Worm (Caenorhabditis elegans) whole organism, L4/young adult: ENCODE data around the gene Y17G7B.18.

ENCODE experiments used
- W03F9.2 ChIP-seq: fragments of 150-350 bp; optimal IDR thresholded peaks from 2 replicates; lab custom pipeline; 2014; ENCODE audit warnings: missing biosample characterization, missing genetic modification characterization
- dao-5 ChIP-seq: sonication (generic microtip); optimal IDR thresholded peaks from 2 replicates; lab custom pipeline; 2016; ENCODE audit warnings: missing genotype, missing genetic modification characterization, moderate library complexity, missing compliant biosample characterization
- him-1 ChIP-seq: sonication (generic microtip); optimal IDR thresholded peaks from 2 replicates; lab custom pipeline; 2016; ENCODE audit warnings: missing genotype, missing genetic modification reagents, missing genetic modification characterization, missing compliant biosample characterization

DNA sequence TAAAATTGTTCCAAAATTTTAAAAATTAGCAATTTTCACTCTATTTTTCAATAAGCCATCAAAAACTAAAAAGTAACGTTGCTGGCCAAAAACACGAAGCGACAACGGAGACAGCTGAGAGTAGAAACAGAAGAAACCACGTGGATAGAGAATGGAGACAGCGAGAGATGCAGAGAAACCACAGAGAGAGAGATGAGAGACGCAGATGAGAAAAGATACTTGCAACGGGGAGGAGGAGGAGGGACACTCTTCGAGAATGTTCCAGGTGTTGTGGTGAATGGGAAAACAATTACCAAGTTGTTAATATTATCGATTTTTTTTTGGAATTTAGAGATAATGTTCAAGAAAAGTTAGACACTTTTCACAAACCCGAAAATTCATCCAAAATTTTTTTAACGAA lies 5.3 kb downstream of the Y17G7B.18 start:
- TF ChIP-seq W03F9.2 (tag; lab: Kevin White, UChicago) (peak; percentile 93), him-1 (peak; percentile 25), dao-5 (no peak)
